Fruit fly (Drosophila melanogaster) whole organism: ENCODE data around the gene S6k.

ENCODE experiments used
- CG8478 ChIP-seq: fragments of >200 bp; optimal IDR thresholded peaks from 2 replicates; lab custom pipeline; 2018; ENCODE audit warnings: inconsistent platforms
- Dll ChIP-seq: fragments of >200 bp; optimal IDR thresholded peaks from 2 replicates; lab custom pipeline; 2017
- EcR ChIP-seq, 2 experiments: fragments of >200 bp; optimal IDR thresholded peaks; 2 replicates each; lab custom pipeline; 2017; ENCODE audit warnings: missing biosample characterization in 2 of 2, missing genetic modification characterization in 2 of 2, missing genetic modification reagents in 2 of 2
- pan ChIP-seq: fragments of >200 bp; optimal IDR thresholded peaks from 2 replicates; lab custom pipeline; 2017
- psq ChIP-seq: fragments of >200 bp; optimal IDR thresholded peaks from 2 replicates; lab custom pipeline; 2017
- usp ChIP-seq: fragments of >200 bp; optimal IDR thresholded peaks from 2 replicates; lab custom pipeline; 2017; ENCODE audit warnings: missing biosample characterization, missing genetic modification characterization, mixed read lengths

DNA sequence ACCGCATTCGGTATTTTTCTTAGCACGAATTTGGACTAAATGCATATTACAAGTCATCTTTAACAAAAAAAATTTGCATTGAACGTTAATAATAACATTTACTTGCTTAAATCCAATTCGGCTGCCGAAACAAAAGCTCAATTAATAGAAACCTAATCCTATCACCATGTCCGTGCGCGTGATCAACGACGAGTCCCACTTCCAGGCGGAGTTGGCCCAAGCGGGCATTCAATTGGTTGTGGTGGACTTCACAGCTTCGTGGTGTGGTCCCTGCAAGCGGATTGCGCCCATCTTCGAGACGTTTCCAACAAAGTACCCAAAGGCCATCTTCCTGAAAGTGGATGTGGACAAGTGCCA, 44.9 kb downstream of the S6k start, which contains the start of gene Txl:
- TF ChIP-seq CG8478 (lab: Kevin White, UChicago) (no peak), Dll (lab: Kevin White, UChicago) (no peak), psq (lab: Kevin White, UChicago) (no peak), EcR (GFP tag; optimal IDR thresholded peaks at IDR 0.05; lab: Kevin White, UChicago) (no peak), pan (lab: Kevin White, UChicago) (no peak), usp (no peak)
